Worm (Caenorhabditis elegans): ENCODE results near the gene vha-15.

Gene vha-15

DNA sequence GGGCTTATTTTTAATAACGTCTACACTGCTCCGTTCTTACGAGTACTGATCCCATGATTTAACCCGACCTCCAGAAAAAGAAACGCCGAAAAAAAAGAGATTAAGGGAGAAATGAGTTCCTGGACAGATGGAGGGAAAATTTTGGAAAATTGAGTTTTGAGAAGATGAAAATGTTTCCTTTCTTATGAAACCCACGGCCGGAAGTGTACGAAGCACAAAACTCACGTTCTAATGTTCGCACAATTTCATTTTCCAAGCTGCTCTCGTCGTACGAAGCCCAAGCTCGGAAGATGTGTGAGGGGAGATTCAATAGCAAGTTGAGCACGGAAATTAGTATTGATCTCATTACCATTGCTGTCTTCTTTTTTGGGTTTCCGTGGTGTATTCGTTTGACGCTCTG is 33.7 kb downstream of the vha-15 start:
- TF ChIP-seq ceh-16 (tag; optimal IDR thresholded peaks at IDR 0.05) (no peak), nhr-77 (tag; optimal IDR thresholded peaks at IDR 0.05) (no peak), unc-62 (GFP tag; optimal IDR thresholded peaks at IDR 0.05) (no peak), fkh-10 (GFP tag; optimal IDR thresholded peaks at IDR 0.05) (peak; percentile 75)

ce11 chrX:2274237-2274636 is 36.5 kb downstream of the vha-15 start, which contains the start of gene AH9.4:
Gene AH9.4 (minus strand): TSS chrX:2274337.
- TF ChIP-seq nhr-237 (tag; optimal IDR thresholded peaks at IDR 0.05) (no peak), nhr-67 (tag; optimal IDR thresholded peaks at IDR 0.05) (no peak), lin-39 (tag; optimal IDR thresholded peaks at IDR 0.05) (no peak), ceh-16 (tag; optimal IDR thresholded peaks at IDR 0.05) (no peak), elt-2 (tag; optimal IDR thresholded peaks at IDR 0.05) (no peak), fos-1 (tag; optimal IDR thresholded peaks at IDR 0.05) (no peak), ztf-11 (tag; optimal IDR thresholded peaks at IDR 0.05) (no peak), R02D3.7 (tag; optimal IDR thresholded peaks at IDR 0.05) (no peak), egl-5 (tag; optimal IDR thresholded peaks at IDR 0.05) (no peak), ceh-28 (tag; optimal IDR thresholded peaks at IDR 0.05) (no peak), nfya-1 (tag; optimal IDR thresholded peaks at IDR 0.05; ENCODE audit: insufficient read depth) (no peak), nhr-76 (tag; optimal IDR thresholded peaks at IDR 0.05) (no peak), nhr-25 (tag; optimal IDR thresholded peaks at IDR 0.05) (no peak), pha-4 (tag; optimal IDR thresholded peaks at IDR 0.05) (no peak), ZK546.5 (tag; optimal IDR thresholded peaks at IDR 0.05) (no peak), elt-1 (tag; optimal IDR thresholded peaks at IDR 0.05) (no peak)

DNA sequence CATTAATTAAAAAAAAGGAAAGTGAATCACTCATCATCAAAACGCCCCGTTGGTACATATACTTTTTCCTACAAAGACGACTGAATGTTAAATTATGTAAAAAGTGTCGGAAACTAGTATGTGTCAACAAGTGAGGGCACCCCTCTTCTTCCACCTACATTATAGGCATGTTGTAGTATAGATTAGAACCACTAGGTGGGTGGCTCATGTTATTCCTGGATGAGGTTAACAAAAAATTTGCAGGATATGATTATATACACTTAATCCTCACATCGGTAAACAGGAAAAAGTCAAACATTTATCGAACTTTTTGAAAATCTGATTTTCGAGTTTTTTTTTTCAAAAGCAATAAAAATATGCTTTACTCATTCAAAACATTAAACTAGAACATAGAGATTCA is 38.3 kb downstream of the vha-15 start:
- no peak for TF ChIP-seq mdl-1 (tag; optimal IDR thresholded peaks at IDR 0.05)
- TF ChIP-seq fkh-2 (tag; optimal IDR thresholded peaks at IDR 0.05), result no peak
- no peak for TF ChIP-seq jun-1 (tag; optimal IDR thresholded peaks at IDR 0.05)
- no peak for TF ChIP-seq elt-3 (tag; optimal IDR thresholded peaks at IDR 0.05)

- TF ChIP-seq ZK546.5 (tag; optimal IDR thresholded peaks at IDR 0.05) (no peak), nhr-237 (tag; optimal IDR thresholded peaks at IDR 0.05) (no peak), fkh-10 (GFP tag; optimal IDR thresholded peaks at IDR 0.05) (no peak), nhr-77 (tag; optimal IDR thresholded peaks at IDR 0.05) (no peak), unc-62 (GFP tag; optimal IDR thresholded peaks at IDR 0.05) (no peak), snpc-4 (tag; optimal IDR thresholded peaks at IDR 0.05) (no peak), nhr-12 (tag; optimal IDR thresholded peaks at IDR 0.05) (no peak)
These were observed 49.4 kb downstream of the vha-15 start, which contains the start of gene sav-1 for ce11 chrX:2287092-2287491. Gene sav-1 (minus strand): TSS chrX:2287192.

- no peak for TF ChIP-seq unc-39 (tag; optimal IDR thresholded peaks at IDR 0.05)
- TF ChIP-seq nfya-1 (tag; optimal IDR thresholded peaks at IDR 0.05; ENCODE audit: insufficient read depth), result peak; percentile 20
- no peak for TF ChIP-seq eor-1 (tag; optimal IDR thresholded peaks at IDR 0.05)
- no peak for TF ChIP-seq nhr-11 (tag; optimal IDR thresholded peaks at IDR 0.05)
- TF ChIP-seq elt-1 (tag; optimal IDR thresholded peaks at IDR 0.05), result no peak
- no peak for TF ChIP-seq zag-1 (tag; optimal IDR thresholded peaks at IDR 0.05)
- TF ChIP-seq nhr-43 (tag; optimal IDR thresholded peaks at IDR 0.05; ENCODE audit: poor library complexity, severe bottlenecking), result no peak
- no peak for TF ChIP-seq nhr-28 (tag; optimal IDR thresholded peaks at IDR 0.05)
- no peak for TF ChIP-seq nhr-67 (tag; optimal IDR thresholded peaks at IDR 0.05)
- peak; percentile 74 for TF ChIP-seq elt-2 (tag; optimal IDR thresholded peaks at IDR 0.05)
- TF ChIP-seq snpc-4 (tag; optimal IDR thresholded peaks at IDR 0.05), result peak; percentile 29
- TF ChIP-seq elt-3 (tag; optimal IDR thresholded peaks at IDR 0.05), result no peak
- no peak for TF ChIP-seq ztf-11 (tag; optimal IDR thresholded peaks at IDR 0.05)
- no peak for TF ChIP-seq nhr-77 (tag; optimal IDR thresholded peaks at IDR 0.05)
- peak; percentile 11 for TF ChIP-seq skn-1 (tag; optimal IDR thresholded peaks at IDR 0.05)
- TF ChIP-seq mdl-1 (tag; optimal IDR thresholded peaks at IDR 0.05), result no peak
- no peak for TF ChIP-seq lin-39 (tag; optimal IDR thresholded peaks at IDR 0.05)
- TF ChIP-seq R02D3.7 (tag; optimal IDR thresholded peaks at IDR 0.05), result no peak
- no peak for TF ChIP-seq ceh-16 (tag; optimal IDR thresholded peaks at IDR 0.05)
- TF ChIP-seq tbx-2 (tag; optimal IDR thresholded peaks at IDR 0.05), result no peak
- TF ChIP-seq jun-1 (tag; optimal IDR thresholded peaks at IDR 0.05), result no peak
- TF ChIP-seq ceh-9 (tag; optimal IDR thresholded peaks at IDR 0.05), result no peak
- TF ChIP-seq pha-4 (tag; optimal IDR thresholded peaks at IDR 0.05), result peak; percentile 76
- TF ChIP-seq aly-2 (tag; optimal IDR thresholded peaks at IDR 0.05), result no peak
- no peak for TF ChIP-seq fkh-2 (tag; optimal IDR thresholded peaks at IDR 0.05)
- TF ChIP-seq sea-2 (GFP tag; optimal IDR thresholded peaks at IDR 0.05), result no peak
- TF ChIP-seq nhr-12 (tag; optimal IDR thresholded peaks at IDR 0.05), result no peak
- TF ChIP-seq lin-15B (tag; optimal IDR thresholded peaks at IDR 0.05), result no peak
- TF ChIP-seq ztf-4 (tag; optimal IDR thresholded peaks at IDR 0.05), result no peak
- TF ChIP-seq fos-1 (tag; optimal IDR thresholded peaks at IDR 0.05), result no peak
- no peak for TF ChIP-seq ceh-28 (tag; optimal IDR thresholded peaks at IDR 0.05)
- TF ChIP-seq daf-12 (tag; optimal IDR thresholded peaks at IDR 0.05), result no peak
- TF ChIP-seq ceh-82 (tag; optimal IDR thresholded peaks at IDR 0.05), result no peak
- peak; percentile 81 for TF ChIP-seq egl-5 (tag; optimal IDR thresholded peaks at IDR 0.05)
- TF ChIP-seq pqm-1 (tag; optimal IDR thresholded peaks at IDR 0.05), result peak; percentile 53
- TF ChIP-seq egl-27 (tag; optimal IDR thresholded peaks at IDR 0.05), result peak; percentile 2
- peak; percentile 42 for TF ChIP-seq hmg-11 (tag; optimal IDR thresholded peaks at IDR 0.05)
These were observed 50.3 kb downstream of the vha-15 start for ce11 chrX:2287977-2288387.

Measured in whole organism, L3 larva.